Fruit fly (Drosophila melanogaster): ENCODE data around the gene RtGEF.

RtGEF gene

dm6 chr2L:20349671-20350539 lies at the start of gene RtGEF, which contains the start of gene La (continued):
- TF ChIP-seq CG11723 (GFP tag; optimal IDR thresholded peaks at IDR 0.05): peak; percentile 16
- TF ChIP-seq CG11696 (GFP tag; IDR thresholded peaks at IDR 0.05): no peak
- no peak for TF ChIP-seq gt (GFP tag; IDR thresholded peaks at IDR 0.05)
- peak; percentile 80 for TF ChIP-seq Dref (GFP tag; IDR thresholded peaks at IDR 0.05)
- TF ChIP-seq CG1233 (GFP tag; optimal IDR thresholded peaks at IDR 0.05): peak; percentile 13
- 0 out of 3 replicates have a peak, but pooled peaks have one; percentile 19 for TF ChIP-seq H15 (GFP tag; IDR thresholded peaks at IDR 0.05)
- TF ChIP-seq fru (optimal IDR thresholded peaks at IDR 0.05): no peak
- no peak for TF ChIP-seq CG4328 (GFP tag; optimal IDR thresholded peaks at IDR 0.05)
- peak; percentile 64 for TF ChIP-seq CG32532 (GFP tag; IDR thresholded peaks at IDR 0.05)
- TF ChIP-seq ase (GFP tag; IDR thresholded peaks at IDR 0.05): no peak
- no peak for TF ChIP-seq pita (GFP tag; optimal IDR thresholded peaks at IDR 0.05)
- peak; percentile 69 for TF ChIP-seq pum (GFP tag; optimal IDR thresholded peaks at IDR 0.05)
- TF ChIP-seq tx (GFP tag; optimal IDR thresholded peaks at IDR 0.05): peak; percentile 44
- TF ChIP-seq CG7556 (GFP tag; optimal IDR thresholded peaks at IDR 0.05): peak; percentile 40
- TF ChIP-seq gsb-n (tag; optimal IDR thresholded peaks at IDR 0.05): no peak
- TF ChIP-seq CG7372 (GFP tag; IDR thresholded peaks at IDR 0.05): no peak
- no peak for TF ChIP-seq z (GFP tag; IDR thresholded peaks at IDR 0.05)
- TF ChIP-seq stc (GFP tag; IDR thresholded peaks at IDR 0.05): no peak
- peak; percentile 48 for TF ChIP-seq tio (GFP tag; optimal IDR thresholded peaks at IDR 0.05)
- no peak for TF ChIP-seq Fer2 (tag; optimal IDR thresholded peaks at IDR 0.05)
- TF ChIP-seq bab2 (GFP tag; optimal IDR thresholded peaks at IDR 0.05): peak; percentile 23
- no peak for TF ChIP-seq CG12299 (tag; optimal IDR thresholded peaks at IDR 0.05)
- peak; percentile 60 for TF ChIP-seq CG12659 (GFP tag; optimal IDR thresholded peaks at IDR 0.05)
- TF ChIP-seq CG17186 (GFP tag; optimal IDR thresholded peaks at IDR 0.05): peak; percentile 42
- no peak for TF ChIP-seq CG3838 (GFP tag; optimal IDR thresholded peaks at IDR 0.05)
- TF ChIP-seq nmo (GFP tag; optimal IDR thresholded peaks at IDR 0.05): peak; percentile 73
- peak; percentile 44; the same call in 1 of the 3 replicates for TF ChIP-seq CG2889 (GFP tag; IDR thresholded peaks at IDR 0.05)
- 0 out of 3 replicates have a peak, but pooled peaks have one; percentile 29 for TF ChIP-seq otp (GFP tag; IDR thresholded peaks at IDR 0.05)
- no peak for TF ChIP-seq CG10431 (GFP tag; optimal IDR thresholded peaks at IDR 0.05)
- peak; percentile 10 for TF ChIP-seq da (GFP tag; optimal IDR thresholded peaks at IDR 0.05)
- TF ChIP-seq NK7.1 (GFP tag; optimal IDR thresholded peaks at IDR 0.05): peak; percentile 14
- TF ChIP-seq E2f2 (GFP tag; IDR thresholded peaks at IDR 0.05): peak; percentile 41
- TF ChIP-seq gce (GFP tag; IDR thresholded peaks at IDR 0.05): no peak
- TF ChIP-seq CG11085 (GFP tag; IDR thresholded peaks at IDR 0.05): peak; percentile 7; the same call in 1 of the 2 replicates
- no peak for TF ChIP-seq CG1792 (GFP tag; optimal IDR thresholded peaks at IDR 0.05)
- TF ChIP-seq prd (optimal IDR thresholded peaks at IDR 0.05): no peak
- peak; percentile 35; the same call in 2 of the 3 replicates for TF ChIP-seq prd (GFP tag; IDR thresholded peaks at IDR 0.05)
- TF ChIP-seq so (GFP tag; IDR thresholded peaks at IDR 0.05): no peak
- TF ChIP-seq fd3F (GFP tag; optimal IDR thresholded peaks at IDR 0.05): no peak
- TF ChIP-seq CG16779 (GFP tag; IDR thresholded peaks at IDR 0.05): no peak
- no peak for TF ChIP-seq Elba2 (GFP tag; optimal IDR thresholded peaks at IDR 0.05)
- TF ChIP-seq lab (GFP tag; optimal IDR thresholded peaks at IDR 0.05): peak; percentile 43
- TF ChIP-seq org-1 (GFP tag; optimal IDR thresholded peaks at IDR 0.05): no peak
- peak; percentile 13 for TF ChIP-seq Hmx (GFP tag; optimal IDR thresholded peaks at IDR 0.05)
- no peak for TF ChIP-seq CG4282 (GFP tag; optimal IDR thresholded peaks at IDR 0.05)
- TF ChIP-seq HLH3B (GFP tag; IDR thresholded peaks at IDR 0.05): no peak
- no peak for TF ChIP-seq CG17612 (GFP tag; IDR thresholded peaks at IDR 0.05)
- TF ChIP-seq yki (optimal IDR thresholded peaks at IDR 0.05): no peak
- TF ChIP-seq CG6765 (GFP tag; optimal IDR thresholded peaks at IDR 0.05): no peak
- TF ChIP-seq mirr (GFP tag; optimal IDR thresholded peaks at IDR 0.05): no peak
- TF ChIP-seq CG1602 (GFP tag; optimal IDR thresholded peaks at IDR 0.05): peak; percentile 47
- TF ChIP-seq Kr (GFP tag; optimal IDR thresholded peaks at IDR 0.05): no peak
